Fruit fly (Drosophila melanogaster) whole organism: ENCODE results near the gene qtc.

ENCODE experiments used
- CG8478 ChIP-seq: fragments of >200 bp; optimal IDR thresholded peaks from 2 replicates; lab custom pipeline; 2018; ENCODE audit warnings: inconsistent platforms
- pan ChIP-seq: fragments of >200 bp; optimal IDR thresholded peaks from 2 replicates; lab custom pipeline; 2017

dm6 chr2L:5107626-5108272, 47.1 kb downstream of the qtc start:
- no peak for TF ChIP-seq CG8478 (lab: Kevin White, UChicago)
- TF ChIP-seq pan (lab: Kevin White, UChicago), result peak; percentile 58
